Worm (Caenorhabditis elegans) whole organism, young adult: Measurements from ENCODE around the gene syx-18.

Experiments
- F39B2.1 ChIP-seq: fragments of 200-800 bp; sonication (Bioruptor generic); IDR thresholded peaks from 2 replicates; pipeline ENCODE4 v1.3.6; 2022; ENCODE audit warnings: missing genetic modification reagents, missing genetic modification characterization, missing compliant biosample characterization
- Y53G8AR.9 ChIP-seq: fragments of 200-800 bp; sonication (Bioruptor generic); conservative IDR thresholded peaks from 2 replicates; pipeline ENCODE4 v1.3.6; 2022; ENCODE audit warnings: missing genetic modification reagents, missing genetic modification characterization, missing compliant biosample characterization
- nfya-1 ChIP-seq: sonication (generic microtip); optimal IDR thresholded peaks from 2 replicates; lab custom pipeline; 2017; ENCODE audit warnings: antibody characterized with exemption, missing compliant biosample characterization, missing genetic modification characterization, borderline replicate concordance; ENCODE audit not compliant: insufficient read depth
- snpc-1.3 ChIP-seq: sonication (generic microtip); optimal IDR thresholded peaks from 2 replicates; lab custom pipeline; 2017; ENCODE audit warnings: missing genetic modification characterization, mild to moderate bottlenecking, missing compliant biosample characterization, antibody characterized with exemption, moderate library complexity, missing genotype, missing genetic modification reagents; ENCODE audit not compliant: insufficient read depth

DNA sequence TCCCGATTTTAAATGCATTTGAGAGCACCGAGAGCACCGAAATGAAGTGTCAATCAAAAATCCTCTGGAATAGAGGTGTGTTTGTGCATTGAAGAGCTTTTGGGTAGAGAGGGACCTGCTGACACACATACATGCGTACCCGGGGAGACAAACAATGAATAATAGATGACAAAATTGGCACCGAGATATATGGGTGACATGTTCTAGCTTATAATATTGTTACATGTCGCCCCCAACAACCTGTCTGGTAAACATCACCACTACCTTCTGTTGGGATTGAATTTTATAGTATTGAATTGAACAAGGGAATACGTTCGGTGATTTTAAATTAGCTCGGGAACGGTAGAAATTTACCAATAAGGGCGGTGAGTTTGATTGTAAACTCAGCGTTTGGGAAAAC, 28.5 kb upstream of the syx-18 start:
- TF ChIP-seq Y53G8AR.9 (GFP tag; lab: Robert Waterston, UW): no peak
- TF ChIP-seq F39B2.1 (GFP tag; lab: Robert Waterston, UW): no peak
- TF ChIP-seq nfya-1 (tag; lab: Kevin White, UChicago): no peak
- TF ChIP-seq snpc-1.3 (tag; lab: Kevin White, UChicago): no peak
